Fruit fly (Drosophila melanogaster) whole organism, embryonic: ENCODE results near the gene mAChR-C.
A peak's percentile ranks its signal among the peaks of the same experiment; 100 is the strongest.

ENCODE experiments used
- Ada2b ChIP-seq: fragments of 200-800 bp; sonication (Bioruptor generic); IDR thresholded peaks from 2 replicates; pipeline ENCODE4 v1.3.6; 2022; ENCODE audit warnings: missing biosample characterization, missing genetic modification characterization
- Asciz ChIP-seq: fragments of 200-800 bp; sonication (Bioruptor generic); optimal IDR thresholded peaks from 2 replicates; lab custom pipeline; 2017; ENCODE audit warnings: missing biosample characterization, mild to moderate bottlenecking, missing genetic modification characterization, missing genetic modification reagents
- Awh ChIP-seq: fragments of 200-800 bp; sonication (Bioruptor generic); IDR thresholded peaks from 2 replicates; pipeline ENCODE4, ENCODE4 v1.3.6; 2022; ENCODE audit warnings: missing biosample characterization, missing genetic modification characterization
- B-H1 ChIP-seq: fragments of 200-800 bp; sonication (Bioruptor generic); IDR thresholded peaks from 3 replicates; pipeline ENCODE4 v1.3.6; 2022; ENCODE audit warnings: missing biosample characterization, missing genetic modification characterization
- CG11247 ChIP-seq: fragments of 200-800 bp; sonication (Bioruptor generic); IDR thresholded peaks from 2 replicates; pipeline ENCODE4 v1.3.6; 2022; ENCODE audit warnings: missing biosample characterization, missing genetic modification characterization
- CG11504 ChIP-seq: fragments of 200-800 bp; sonication (Bioruptor generic); optimal IDR thresholded peaks from 3 replicates; lab custom pipeline; 2019; ENCODE audit warnings: missing biosample characterization, mild to moderate bottlenecking, missing genetic modification characterization, moderate library complexity
- CG12236 ChIP-seq: fragments of 200-800 bp; sonication (Bioruptor generic); optimal IDR thresholded peaks from 2 replicates; lab custom pipeline; 2016; ENCODE audit warnings: missing biosample characterization, missing genetic modification characterization
- CG12299 ChIP-seq: fragments of 200-800 bp; sonication (Bioruptor generic); optimal IDR thresholded peaks from 2 replicates; lab custom pipeline; 2018; ENCODE audit warnings: missing biosample characterization, mild to moderate bottlenecking, missing genetic modification characterization
- CG15073 ChIP-seq: fragments of 200-800 bp; sonication (Bioruptor generic); optimal IDR thresholded peaks from 2 replicates; lab custom pipeline; 2016; ENCODE audit warnings: missing biosample characterization, missing genetic modification characterization
- CG15514 ChIP-seq: fragments of 200-800 bp; sonication (Bioruptor generic); optimal IDR thresholded peaks from 3 replicates; lab custom pipeline; 2017; ENCODE audit warnings: missing biosample characterization, missing genetic modification characterization, mild to moderate bottlenecking, moderate library complexity, missing genetic modification reagents
- CG17186 ChIP-seq: fragments of 200-800 bp; sonication (Bioruptor generic); optimal IDR thresholded peaks from 3 replicates; lab custom pipeline; 2017; ENCODE audit warnings: missing biosample characterization, missing genetic modification reagents, missing genetic modification characterization
- CG17359 ChIP-seq: fragments of 200-800 bp; sonication (Bioruptor generic); optimal IDR thresholded peaks from 3 replicates; lab custom pipeline; 2018; ENCODE audit warnings: missing biosample characterization, mild to moderate bottlenecking, missing genetic modification characterization, moderate library complexity
- CG18476 ChIP-seq: fragments of 200-800 bp; sonication (Bioruptor generic); optimal IDR thresholded peaks from 2 replicates; lab custom pipeline; 2016; ENCODE audit warnings: missing biosample characterization, mild to moderate bottlenecking, missing genetic modification characterization
- CG3065 ChIP-seq: fragments of 200-800 bp; sonication (Bioruptor generic); optimal IDR thresholded peaks from 2 replicates; lab custom pipeline; 2016; ENCODE audit warnings: missing biosample characterization, missing genetic modification characterization
- CG3847 ChIP-seq: fragments of 200-800 bp; sonication (Bioruptor generic); IDR thresholded peaks from 2 replicates; pipeline ENCODE4 v1.3.6; 2022; ENCODE audit warnings: missing biosample characterization, missing genetic modification characterization
- CG4282 ChIP-seq: fragments of 200-800 bp; sonication (Bioruptor generic); optimal IDR thresholded peaks from 2 replicates; lab custom pipeline; 2016; ENCODE audit warnings: missing biosample characterization, missing genetic modification characterization
- CG4360 ChIP-seq: fragments of 200-800 bp; sonication (Bioruptor generic); IDR thresholded peaks from 2 replicates; pipeline ENCODE4 v1.3.6; 2022; ENCODE audit warnings: missing biosample characterization, missing genetic modification characterization
- CG6765 ChIP-seq: fragments of 200-800 bp; sonication (Bioruptor generic); optimal IDR thresholded peaks from 3 replicates; lab custom pipeline; 2017; ENCODE audit warnings: missing biosample characterization, mild to moderate bottlenecking, missing genetic modification characterization
- CG7372 ChIP-seq: fragments of 200-800 bp; sonication (Bioruptor generic); IDR thresholded peaks from 2 replicates; pipeline ENCODE4 v1.3.6; 2022; ENCODE audit warnings: missing biosample characterization, missing genetic modification characterization
- CG8089 ChIP-seq: fragments of 200-800 bp; sonication (Bioruptor generic); optimal IDR thresholded peaks from 3 replicates; lab custom pipeline; 2016; ENCODE audit warnings: missing biosample characterization, missing genetic modification characterization
- CG9727 ChIP-seq: fragments of 200-800 bp; sonication (Bioruptor generic); optimal IDR thresholded peaks from 3 replicates; lab custom pipeline; 2017; ENCODE audit warnings: missing biosample characterization, mild to moderate bottlenecking, missing genetic modification characterization
- CG9876 ChIP-seq: fragments of 200-800 bp; sonication (Bioruptor generic); optimal IDR thresholded peaks from 2 replicates; lab custom pipeline; 2016; ENCODE audit warnings: missing biosample characterization, missing genetic modification characterization
- Dll ChIP-seq: fragments of 200-800 bp; sonication (Bioruptor generic); IDR thresholded peaks from 4 replicates; pipeline ENCODE4 v1.3.6; 2022; ENCODE audit warnings: missing biosample characterization, missing genetic modification characterization; ENCODE audit not compliant: partially characterized antibody
- ERR ChIP-seq: fragments of 200-800 bp; sonication (Bioruptor generic); optimal IDR thresholded peaks from 2 replicates; lab custom pipeline; 2016; ENCODE audit warnings: missing biosample characterization, missing genetic modification characterization
- Ets65A ChIP-seq: fragments of 200-800 bp; sonication (Bioruptor generic); peaks from one replicate; lab custom pipeline; 2016; ENCODE audit warnings: missing biosample characterization, missing genetic modification characterization
- Fer1 ChIP-seq: fragments of 200-800 bp; sonication (Bioruptor generic); optimal IDR thresholded peaks from 2 replicates; lab custom pipeline; 2017; ENCODE audit warnings: missing biosample characterization, mild to moderate bottlenecking, missing genetic modification characterization
- H2.0 ChIP-seq: fragments of 200-800 bp; sonication (Bioruptor generic); IDR thresholded peaks from 2 replicates; pipeline ENCODE4 v1.3.6; 2022; ENCODE audit warnings: missing biosample characterization, missing genetic modification characterization
- Hmx ChIP-seq: fragments of 200-800 bp; sonication (Bioruptor generic); optimal IDR thresholded peaks from 2 replicates; lab custom pipeline; 2016; ENCODE audit warnings: missing biosample characterization, missing genetic modification characterization
- Stat92E ChIP-seq, 3 experiments: fragments of >200 bp in 2 of 3; fragments of 200-800 bp in 1 of 3; sonication (Bioruptor generic) in 1 of 3; optimal IDR thresholded peaks; 2 replicates each; lab custom pipeline; 2017 to 2019; ENCODE audit warnings: missing biosample characterization in 3 of 3, missing genetic modification characterization in 3 of 3, mild to moderate bottlenecking in 1 of 3, moderate library complexity in 1 of 3
- Taf1 ChIP-seq: fragments of 200-800 bp; sonication (Bioruptor generic); IDR thresholded peaks from 2 replicates; pipeline ENCODE4 v1.3.6; 2022; ENCODE audit warnings: missing biosample characterization, missing genetic modification characterization
- ab ChIP-seq: fragments of 200-800 bp; sonication (Bioruptor generic); optimal IDR thresholded peaks from 2 replicates; lab custom pipeline; 2016; ENCODE audit warnings: missing biosample characterization, missing genetic modification characterization
- crp ChIP-seq, 2 experiments: fragments of 200-800 bp; sonication (Bioruptor generic); optimal IDR thresholded peaks; 2 replicates in 1 of 2; 3 replicates in 1 of 2; lab custom pipeline; 2017; ENCODE audit warnings: missing biosample characterization in 2 of 2, missing genetic modification characterization in 2 of 2, mild to moderate bottlenecking in 1 of 2, moderate library complexity in 1 of 2
- da ChIP-seq: fragments of 200-800 bp; sonication (Bioruptor generic); optimal IDR thresholded peaks from 2 replicates; lab custom pipeline; 2016; ENCODE audit warnings: missing biosample characterization, missing genetic modification characterization
- dysf ChIP-seq: fragments of 200-800 bp; sonication (Bioruptor generic); IDR thresholded peaks from 3 replicates; pipeline ENCODE4 v1.3.6; 2022; ENCODE audit warnings: missing biosample characterization, missing genetic modification characterization
- esg ChIP-seq: fragments of 200-800 bp; sonication (Bioruptor generic); conservative IDR thresholded peaks from 2 replicates; pipeline ENCODE4 v1.3.6; 2022; ENCODE audit warnings: missing biosample characterization, missing genetic modification characterization
- fd3F ChIP-seq: fragments of 200-800 bp; sonication (Bioruptor generic); optimal IDR thresholded peaks from 2 replicates; lab custom pipeline; 2018; ENCODE audit warnings: missing biosample characterization, mild to moderate bottlenecking, missing genetic modification characterization, moderate library complexity
- fd64A ChIP-seq: fragments of 200-800 bp; sonication (Bioruptor generic); optimal IDR thresholded peaks from 3 replicates; lab custom pipeline; 2018; ENCODE audit warnings: missing biosample characterization, mild to moderate bottlenecking, missing genetic modification characterization
- her ChIP-seq: fragments of 200-800 bp; sonication (Bioruptor generic); optimal IDR thresholded peaks from 2 replicates; lab custom pipeline; 2016; ENCODE audit warnings: missing biosample characterization, missing genetic modification characterization
- insv ChIP-seq, 2 experiments: fragments of 200-800 bp; sonication (Bioruptor generic); optimal IDR thresholded peaks; 3 replicates each; lab custom pipeline; 2016 to 2018; ENCODE audit warnings: missing biosample characterization in 2 of 2, missing genetic modification characterization in 2 of 2
- kah ChIP-seq: fragments of 200-800 bp; sonication (Bioruptor generic); optimal IDR thresholded peaks from 2 replicates; lab custom pipeline; 2018; ENCODE audit warnings: missing biosample characterization, mild to moderate bottlenecking, missing genetic modification characterization
- lab ChIP-seq: fragments of 200-800 bp; sonication (Bioruptor generic); optimal IDR thresholded peaks from 3 replicates; lab custom pipeline; 2017; ENCODE audit warnings: missing biosample characterization, missing genetic modification characterization, mild to moderate bottlenecking, moderate library complexity, missing genetic modification reagents
- nau ChIP-seq: fragments of 200-800 bp; sonication (Bioruptor generic); optimal IDR thresholded peaks from 3 replicates; lab custom pipeline; 2017; ENCODE audit warnings: missing biosample characterization, mild to moderate bottlenecking, missing genetic modification characterization, missing genetic modification reagents
- nmo ChIP-seq: fragments of 200-800 bp; sonication (Bioruptor generic); optimal IDR thresholded peaks from 2 replicates; lab custom pipeline; 2018; ENCODE audit warnings: missing biosample characterization, mild to moderate bottlenecking, missing genetic modification characterization, moderate library complexity
- nom ChIP-seq: fragments of 200-800 bp; sonication (Bioruptor generic); optimal IDR thresholded peaks from 2 replicates; lab custom pipeline; 2017; ENCODE audit warnings: missing biosample characterization, missing genetic modification characterization, mild to moderate bottlenecking, moderate library complexity, missing genetic modification reagents
- row ChIP-seq: fragments of 200-800 bp; sonication (Bioruptor generic); IDR thresholded peaks from 3 replicates; pipeline ENCODE4 v1.3.6; 2022; ENCODE audit warnings: missing biosample characterization, missing genetic modification characterization
- stwl ChIP-seq: fragments of 200-800 bp; sonication (Bioruptor generic); optimal IDR thresholded peaks from 3 replicates; lab custom pipeline; 2018; ENCODE audit warnings: missing biosample characterization, mild to moderate bottlenecking, missing genetic modification characterization, moderate library complexity
- usp ChIP-seq: fragments of >200 bp; optimal IDR thresholded peaks from 2 replicates; lab custom pipeline; 2017; ENCODE audit warnings: missing biosample characterization, missing genetic modification characterization
- wdn ChIP-seq: fragments of 200-800 bp; sonication (Bioruptor generic); IDR thresholded peaks from 2 replicates; pipeline ENCODE4 v1.3.6; 2022; ENCODE audit warnings: missing biosample characterization, missing genetic modification characterization
- yki ChIP-seq: fragments of >200 bp; optimal IDR thresholded peaks from 3 replicates; lab custom pipeline; 2018

Gene mAChR-C

dm6 chrX:6795987-6796691, 36.3 kb downstream of the mAChR-C start (continued):
- TF ChIP-seq insv (GFP tag; optimal IDR thresholded peaks at IDR 0.05; lab: Kevin White, UChicago) (no peak), CG4360 (no peak), stwl (no peak), fd3F (no peak), lab (GFP tag; lab: Kevin White, UChicago) (peak; percentile 38), CG3065 (GFP tag; lab: Kevin White, UChicago) (no peak), Asciz (GFP tag; lab: Kevin White, UChicago) (no peak), yki (lab: Kevin White, UChicago) (no peak), CG15514 (no peak), CG12299 (tag; lab: Kevin White, UChicago) (no peak), her (GFP tag; lab: Kevin White, UChicago) (no peak), CG18476 (GFP tag; lab: Kevin White, UChicago) (no peak), kah (GFP tag; lab: Kevin White, UChicago) (no peak), Stat92E (GFP tag; optimal IDR thresholded peaks at IDR 0.05; lab: Kevin White, UChicago) (no peak), CG11504 (tag; lab: Kevin White, UChicago) (peak; percentile 46), CG9727 (GFP tag; lab: Kevin White, UChicago) (peak; percentile 12), fd64A (GFP tag; lab: Kevin White, UChicago) (no peak), dysf (GFP tag; lab: Robert Waterston, UW) (0 out of 3 replicates have a peak, but pooled peaks have one; percentile 39), CG11247 (GFP tag; lab: Robert Waterston, UW) (no peak), CG7372 (GFP tag; lab: Robert Waterston, UW) (no peak), CG9876 (GFP tag; lab: Kevin White, UChicago) (no peak), CG17186 (GFP tag; lab: Kevin White, UChicago) (no peak)

- TF ChIP-seq Awh (GFP tag; lab: Robert Waterston, UW), result peak; percentile 50; the same call in 1 of the 2 replicates
- TF ChIP-seq H2.0, result peak; percentile 27; the same call in 1 of the 2 replicates
- TF ChIP-seq Fer1, result no peak
- TF ChIP-seq CG12236 (GFP tag; lab: Kevin White, UChicago), result no peak
- TF ChIP-seq esg, result 0 out of 2 replicates have a peak, but pooled peaks have one; percentile 21
- TF ChIP-seq CG4282 (GFP tag; lab: Kevin White, UChicago), result no peak
- peak; percentile 67 for TF ChIP-seq Ets65A
- peak; percentile 42 for TF ChIP-seq CG11504 (tag; lab: Kevin White, UChicago)
- peak; percentile 13; the same call in 1 of the 3 replicates for TF ChIP-seq B-H1 (GFP tag; lab: Robert Waterston, UW)
- no peak for TF ChIP-seq Hmx (GFP tag; lab: Kevin White, UChicago)
- TF ChIP-seq Dll (GFP tag; lab: Robert Waterston, UW), result no peak
- no peak for TF ChIP-seq CG15073
- TF ChIP-seq Ada2b (GFP tag; lab: Robert Waterston, UW), result 0 out of 2 replicates have a peak, but pooled peaks have one; percentile 28
- TF ChIP-seq crp (GFP tag; optimal IDR thresholded peaks at IDR 0.05; lab: Kevin White, UChicago), result no peak
- no peak for TF ChIP-seq Stat92E (GFP tag; optimal IDR thresholded peaks at IDR 0.05; lab: Kevin White, UChicago)
- TF ChIP-seq row (GFP tag; lab: Robert Waterston, UW), result peak; percentile 35; the same call in 1 of the 3 replicates
- 0 out of 2 replicates have a peak, but pooled peaks have one; percentile 29 for TF ChIP-seq CG3847 (GFP tag; lab: Robert Waterston, UW)
- peak; percentile 43 for TF ChIP-seq CG17359 (tag; lab: Kevin White, UChicago)
- no peak for TF ChIP-seq CG8089 (GFP tag; lab: Kevin White, UChicago)
- no peak for TF ChIP-seq ab (GFP tag; lab: Kevin White, UChicago)
- no peak for TF ChIP-seq usp (GFP tag; lab: Kevin White, UChicago)
- peak; percentile 4 for TF ChIP-seq Asciz (GFP tag; lab: Kevin White, UChicago)
- TF ChIP-seq Taf1 (GFP tag; lab: Robert Waterston, UW), result no peak
- TF ChIP-seq nmo (GFP tag; lab: Kevin White, UChicago), result peak; percentile 2
- no peak for TF ChIP-seq ERR (GFP tag; lab: Kevin White, UChicago)
- TF ChIP-seq wdn, result no peak
- no peak for TF ChIP-seq da (GFP tag; lab: Kevin White, UChicago)
- no peak for TF ChIP-seq nom (GFP tag; lab: Kevin White, UChicago)
- TF ChIP-seq nau (GFP tag; lab: Kevin White, UChicago), result no peak
- no peak for TF ChIP-seq CG6765 (GFP tag; lab: Kevin White, UChicago)
Measured at dm6 chrX:6794826-6795225, 37.7 kb downstream of the mAChR-C start.
